Fruit fly (Drosophila melanogaster): ENCODE results near the gene CG11537.

- TF ChIP-seq ttk (optimal IDR thresholded peaks at IDR 0.05): no peak
- no peak for TF ChIP-seq psq (optimal IDR thresholded peaks at IDR 0.05)
- no peak for TF ChIP-seq h (optimal IDR thresholded peaks at IDR 0.05)
- TF ChIP-seq insv (optimal IDR thresholded peaks at IDR 0.05): no peak
- no peak for TF ChIP-seq Myc (optimal IDR thresholded peaks at IDR 0.05)
- TF ChIP-seq Sin3A (optimal IDR thresholded peaks at IDR 0.05): no peak
Measured at dm6 chr3L:3095590-3095989, 47.7 kb downstream of the CG11537 start.
